Worm (Caenorhabditis elegans): ENCODE data around the gene C03B1.6.

Gene C03B1.6

ce11 chrX:6350016-6350415, at the start of gene C03B1.6:
C03B1.6 (plus strand) TSS chrX:6350316.
- no peak for TF ChIP-seq W03F9.2 (tag; optimal IDR thresholded peaks at IDR 0.05)
- no peak for TF ChIP-seq him-1 (tag; optimal IDR thresholded peaks at IDR 0.05)
- no peak for TF ChIP-seq dao-5 (tag; optimal IDR thresholded peaks at IDR 0.05)

DNA sequence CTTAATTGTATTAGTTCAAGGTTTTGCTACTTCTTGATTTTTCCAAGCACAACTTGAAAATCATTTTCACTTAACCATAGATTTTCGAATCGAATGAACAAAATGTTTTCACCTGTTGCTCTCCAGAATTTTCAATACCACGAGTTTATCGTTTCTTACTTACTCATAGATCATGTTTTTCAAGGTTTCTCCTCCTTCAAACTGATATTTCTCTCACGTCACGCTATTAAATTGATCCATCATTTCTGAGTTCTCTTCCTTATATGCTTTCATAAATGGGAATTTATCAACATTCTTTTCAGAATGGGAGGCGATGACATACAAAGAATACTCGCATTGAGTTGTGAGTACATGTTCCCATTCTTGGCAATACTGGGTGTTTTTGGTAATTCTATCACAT, 38.7 kb upstream of the C03B1.6 start, which contains the start of gene npr-38:
Gene npr-38 (plus strand): TSS at position 301 of the 400 bp plus-strand sequence.
- TF ChIP-seq dao-5 (tag; optimal IDR thresholded peaks at IDR 0.05) (no peak), him-1 (tag; optimal IDR thresholded peaks at IDR 0.05) (no peak), W03F9.2 (tag; optimal IDR thresholded peaks at IDR 0.05) (no peak)

- TF ChIP-seq dao-5 (tag; optimal IDR thresholded peaks at IDR 0.05) (no peak), W03F9.2 (tag; optimal IDR thresholded peaks at IDR 0.05) (no peak), him-1 (tag; optimal IDR thresholded peaks at IDR 0.05) (no peak)
These were observed 31.3 kb upstream of the C03B1.6 start for ce11 chrX:6318803-6319202.

DNA sequence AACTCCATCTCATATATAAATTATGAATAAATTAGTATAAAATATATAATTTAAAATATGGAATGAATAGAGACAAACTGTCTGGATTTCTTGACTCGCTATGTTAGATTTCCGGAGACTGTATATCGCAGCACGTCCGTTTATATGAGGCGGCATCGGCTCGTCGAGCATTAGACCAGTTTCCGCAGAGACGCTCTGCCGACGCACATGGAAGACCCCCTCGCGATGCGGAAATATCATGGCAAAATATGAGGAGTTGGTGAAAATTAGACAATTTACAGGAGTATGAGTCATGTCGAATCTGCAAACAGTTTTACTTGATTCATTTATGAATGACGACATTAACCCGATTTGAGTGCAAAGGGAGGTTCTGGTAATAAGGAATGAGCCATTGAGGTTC, 30.6 kb upstream of the C03B1.6 start, which contains the start of gene chtb-3:
Gene chtb-3 (minus strand): TSS at position 101 of the 400 bp plus-strand sequence.
- TF ChIP-seq him-1 (tag; optimal IDR thresholded peaks at IDR 0.05), result no peak
- no peak for TF ChIP-seq dao-5 (tag; optimal IDR thresholded peaks at IDR 0.05)
- no peak for TF ChIP-seq W03F9.2 (tag; optimal IDR thresholded peaks at IDR 0.05)

DNA sequence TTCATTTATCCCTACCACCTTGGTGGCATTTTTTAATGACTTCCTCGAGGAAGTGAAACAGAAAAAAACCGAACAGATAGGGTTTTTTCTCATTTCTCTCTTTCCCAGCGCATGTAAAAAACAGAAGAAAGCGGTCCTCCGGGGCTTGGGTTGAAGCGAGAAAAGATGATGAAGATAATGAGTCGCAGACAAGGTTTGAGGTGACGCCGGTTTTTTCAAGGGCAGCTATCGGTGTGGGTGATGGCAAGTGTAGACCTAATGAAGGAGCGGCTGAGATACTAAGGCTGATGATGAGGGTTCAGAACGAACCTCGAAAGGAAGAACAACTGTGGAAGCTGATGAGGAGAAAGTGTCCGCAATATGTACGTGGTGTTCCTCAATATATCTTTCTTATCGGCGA, 29.2 kb upstream of the C03B1.6 start:
- TF ChIP-seq W03F9.2 (tag; optimal IDR thresholded peaks at IDR 0.05) (no peak), him-1 (tag; optimal IDR thresholded peaks at IDR 0.05) (no peak), dao-5 (tag; optimal IDR thresholded peaks at IDR 0.05) (no peak)

DNA sequence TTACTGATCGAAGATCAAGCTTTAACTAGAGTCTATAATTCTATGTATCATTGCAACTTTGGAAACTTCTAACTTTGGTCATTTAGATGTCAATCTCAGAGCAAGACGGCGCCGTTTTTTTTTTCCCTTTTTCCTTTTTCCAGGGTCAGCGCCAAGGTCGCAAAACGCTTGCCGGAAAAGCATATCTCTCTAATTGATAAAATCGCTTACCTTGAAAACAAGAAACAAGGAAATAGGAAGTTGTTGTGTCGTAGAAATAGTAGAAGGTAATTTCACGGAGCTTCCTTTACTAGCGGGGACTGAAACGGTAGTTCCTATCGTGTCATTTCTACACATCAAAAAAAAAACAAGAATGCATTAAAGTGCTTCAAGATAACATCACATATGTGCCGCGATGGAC, 28.7 kb upstream of the C03B1.6 start:
- no peak for TF ChIP-seq him-1 (tag; optimal IDR thresholded peaks at IDR 0.05)
- no peak for TF ChIP-seq dao-5 (tag; optimal IDR thresholded peaks at IDR 0.05)
- TF ChIP-seq W03F9.2 (tag; optimal IDR thresholded peaks at IDR 0.05), result no peak

DNA sequence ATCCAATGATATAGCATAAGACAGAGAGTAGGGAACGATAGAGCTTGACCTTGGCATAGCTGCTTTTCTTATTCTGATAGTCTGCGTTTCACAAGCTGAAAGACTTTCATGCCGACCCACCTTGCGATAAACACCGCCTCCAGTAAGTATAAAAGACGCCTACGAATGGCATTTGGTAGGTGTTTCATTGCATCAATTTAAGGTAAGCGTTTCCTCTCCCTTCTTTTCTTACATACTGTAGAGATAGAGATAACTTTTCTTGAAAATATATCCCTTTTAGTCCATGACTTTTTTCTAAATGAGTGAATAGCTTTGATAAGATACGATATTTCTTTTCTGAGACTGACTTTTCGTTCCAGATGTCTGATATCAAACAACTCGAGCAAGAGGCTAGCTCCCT, 27.0 kb upstream of the C03B1.6 start, which contains the start of gene col-167:
Gene col-167 (plus strand): TSS at position 360 of the 400 bp plus-strand sequence.
- no peak for TF ChIP-seq W03F9.2 (tag; optimal IDR thresholded peaks at IDR 0.05)
- TF ChIP-seq him-1 (tag; optimal IDR thresholded peaks at IDR 0.05), result no peak
- TF ChIP-seq dao-5 (tag; optimal IDR thresholded peaks at IDR 0.05), result no peak

DNA sequence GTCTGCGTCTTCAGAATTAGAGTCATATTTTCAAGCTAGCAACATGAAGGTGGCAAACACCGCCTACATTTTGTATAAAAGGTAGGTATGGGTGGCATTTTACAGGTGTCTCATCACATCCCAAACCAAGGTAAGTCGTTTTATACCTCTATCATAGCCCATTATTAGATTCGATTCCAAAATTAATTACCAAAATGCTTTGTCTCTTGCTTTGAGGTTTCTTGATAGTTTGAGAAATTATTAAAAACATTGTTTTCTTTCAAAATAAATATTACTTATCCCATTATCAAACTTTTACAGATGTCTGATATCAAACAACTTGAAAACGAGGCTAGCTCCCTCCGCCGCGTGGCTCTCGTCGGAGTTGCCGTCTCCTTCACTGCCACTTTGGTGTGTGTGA, 24.0 kb upstream of the C03B1.6 start, which contains the start of gene col-168:
Gene col-168 (plus strand): TSS at position 301 of the 400 bp plus-strand sequence.
- no peak for TF ChIP-seq dao-5 (tag; optimal IDR thresholded peaks at IDR 0.05)

- no peak for TF ChIP-seq him-1 (tag; optimal IDR thresholded peaks at IDR 0.05)
- TF ChIP-seq W03F9.2 (tag; optimal IDR thresholded peaks at IDR 0.05), result no peak
- no peak for TF ChIP-seq dao-5 (tag; optimal IDR thresholded peaks at IDR 0.05)
These were observed 21.3 kb upstream of the C03B1.6 start, which contains the start of gene col-169 for ce11 chrX:6328860-6329259. col-169 (plus strand) TSS chrX:6329160.

- TF ChIP-seq W03F9.2 (tag; optimal IDR thresholded peaks at IDR 0.05), result no peak
- TF ChIP-seq him-1 (tag; optimal IDR thresholded peaks at IDR 0.05), result no peak
- no peak for TF ChIP-seq dao-5 (tag; optimal IDR thresholded peaks at IDR 0.05)
These were observed 18.7 kb upstream of the C03B1.6 start, which contains the start of gene col-170 for ce11 chrX:6331409-6331808. col-170 (plus strand) TSS chrX:6331709.

DNA sequence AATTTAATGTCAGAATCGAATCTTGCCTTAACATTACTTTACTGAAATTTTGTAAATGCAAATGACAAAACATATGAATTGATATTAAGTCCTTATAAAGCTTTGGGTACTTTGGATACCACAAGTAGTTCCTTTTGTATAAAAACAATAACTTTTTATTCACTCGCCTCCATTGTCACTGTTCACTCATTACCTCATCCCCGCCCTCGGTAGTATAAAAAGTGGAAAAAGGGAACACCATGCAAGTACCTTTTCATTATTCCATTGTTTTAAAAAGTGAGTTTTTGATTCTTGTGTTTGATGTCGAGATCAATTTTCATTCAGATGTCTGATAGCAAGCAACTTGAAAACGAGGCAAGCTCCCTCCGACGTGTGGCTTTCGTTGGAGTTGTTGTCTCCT, 16.1 kb upstream of the C03B1.6 start, which contains the start of gene col-171:
Gene col-171 (plus strand): TSS at position 301 of the 400 bp plus-strand sequence.
- no peak for TF ChIP-seq him-1 (tag; optimal IDR thresholded peaks at IDR 0.05)
- no peak for TF ChIP-seq dao-5 (tag; optimal IDR thresholded peaks at IDR 0.05)
- TF ChIP-seq W03F9.2 (tag; optimal IDR thresholded peaks at IDR 0.05), result no peak

DNA sequence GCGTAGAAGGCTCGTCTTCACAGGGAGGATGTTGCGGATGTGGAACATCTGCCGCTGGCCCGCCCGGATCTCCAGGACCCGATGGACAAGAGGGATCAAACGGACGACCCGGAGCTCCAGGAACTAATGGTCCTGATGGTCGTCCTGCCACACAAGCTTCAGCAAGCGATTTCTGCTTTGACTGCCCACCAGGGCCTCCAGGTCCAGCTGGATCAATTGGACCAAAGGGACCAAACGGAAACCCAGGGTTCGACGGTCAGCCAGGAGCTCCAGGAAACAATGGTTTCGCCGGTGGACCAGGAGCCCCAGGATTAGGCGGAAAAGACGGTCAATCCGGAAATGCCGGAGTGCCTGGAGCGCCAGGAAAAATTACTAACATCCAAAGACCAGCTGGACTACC, 15.5 kb upstream of the C03B1.6 start:
- TF ChIP-seq him-1 (tag; optimal IDR thresholded peaks at IDR 0.05) (no peak), W03F9.2 (tag; optimal IDR thresholded peaks at IDR 0.05) (no peak), dao-5 (tag; optimal IDR thresholded peaks at IDR 0.05) (no peak)

DNA sequence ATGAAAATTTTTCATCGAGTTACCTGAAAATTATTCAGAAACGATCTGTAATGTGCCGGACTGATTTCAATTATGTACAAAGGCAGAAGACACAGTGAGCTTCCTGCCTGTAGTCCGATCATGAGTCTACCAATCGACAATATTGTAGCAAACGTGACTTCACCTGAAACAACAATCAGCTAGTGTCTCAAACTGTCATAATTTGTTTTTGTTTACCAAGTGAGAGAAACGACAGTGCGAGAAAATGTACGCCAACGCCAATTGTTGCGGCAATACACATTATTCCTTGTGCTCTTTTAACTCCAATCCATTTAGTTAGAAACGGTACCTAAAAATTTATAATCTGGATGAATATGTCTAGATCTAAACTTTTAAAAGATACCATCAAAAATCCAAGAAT, 12.8 kb upstream of the C03B1.6 start:
- TF ChIP-seq him-1 (tag; optimal IDR thresholded peaks at IDR 0.05), result no peak
- no peak for TF ChIP-seq W03F9.2 (tag; optimal IDR thresholded peaks at IDR 0.05)
- TF ChIP-seq dao-5 (tag; optimal IDR thresholded peaks at IDR 0.05), result no peak

ce11 chrX:6337951-6338350, 12.2 kb upstream of the C03B1.6 start, which contains the start of gene C03B1.13:
C03B1.13 (minus strand) TSS chrX:6338051.
- TF ChIP-seq W03F9.2 (tag; optimal IDR thresholded peaks at IDR 0.05), result no peak
- TF ChIP-seq him-1 (tag; optimal IDR thresholded peaks at IDR 0.05), result no peak
- TF ChIP-seq dao-5 (tag; optimal IDR thresholded peaks at IDR 0.05), result no peak

ce11 chrX:6338446-6338845, 11.7 kb upstream of the C03B1.6 start:
- TF ChIP-seq W03F9.2 (tag; optimal IDR thresholded peaks at IDR 0.05), result no peak
- TF ChIP-seq him-1 (tag; optimal IDR thresholded peaks at IDR 0.05), result no peak
- TF ChIP-seq dao-5 (tag; optimal IDR thresholded peaks at IDR 0.05), result no peak

Measured in whole organism, L4/young adult.